Fruit fly (Drosophila melanogaster) whole organism, pupa: Measurements from ENCODE around the gene kel.

Experiments
- CG10348 ChIP-seq: fragments of 200-800 bp; sonication (Bioruptor generic); IDR thresholded peaks from 2 replicates; pipeline ENCODE4 v1.3.6; 2022; ENCODE audit warnings: missing biosample characterization, missing genetic modification characterization
- CG12605 ChIP-seq: fragments of 200-800 bp; sonication (Bioruptor generic); IDR thresholded peaks from 2 replicates; pipeline ENCODE4 v1.3.6; 2022; ENCODE audit warnings: missing biosample characterization, missing genetic modification characterization
- CG13204 ChIP-seq: fragments of 200-800 bp; sonication (Bioruptor generic); optimal IDR thresholded peaks from 2 replicates; lab custom pipeline; 2018; ENCODE audit warnings: missing biosample characterization, mild to moderate bottlenecking, missing genetic modification characterization, moderate library complexity
- CG14655 ChIP-seq: fragments of 200-800 bp; sonication (Bioruptor generic); optimal IDR thresholded peaks from 3 replicates; lab custom pipeline; 2017; ENCODE audit warnings: mild to moderate bottlenecking, missing biosample characterization, missing genetic modification reagents, missing genetic modification characterization
- CG15710 ChIP-seq: fragments of 200-800 bp; sonication (Bioruptor generic); optimal IDR thresholded peaks from 2 replicates; lab custom pipeline; 2018; ENCODE audit warnings: missing biosample characterization, mild to moderate bottlenecking, missing genetic modification characterization, moderate library complexity
- CG17806 ChIP-seq: fragments of 200-800 bp; sonication (Bioruptor generic); optimal IDR thresholded peaks from 2 replicates; lab custom pipeline; 2018; ENCODE audit warnings: missing biosample characterization, mild to moderate bottlenecking, missing genetic modification characterization, moderate library complexity
- CG32121 ChIP-seq: fragments of 200-800 bp; sonication (Bioruptor generic); IDR thresholded peaks from 2 replicates; pipeline ENCODE4 v1.3.6; 2022; ENCODE audit warnings: missing biosample characterization, missing genetic modification characterization
- CG34367 ChIP-seq: fragments of 200-800 bp; sonication (Bioruptor generic); optimal IDR thresholded peaks from 2 replicates; lab custom pipeline; 2018; ENCODE audit warnings: missing biosample characterization, mild to moderate bottlenecking, missing genetic modification characterization
- CG4496 ChIP-seq: fragments of 200-800 bp; sonication (Bioruptor generic); IDR thresholded peaks from 3 replicates; pipeline ENCODE4 v1.3.6; 2022; ENCODE audit warnings: missing biosample characterization, missing genetic modification characterization
- CG8159 ChIP-seq: fragments of 200-800 bp; sonication (Bioruptor generic); optimal IDR thresholded peaks from 3 replicates; lab custom pipeline; 2018; ENCODE audit warnings: missing biosample characterization, mild to moderate bottlenecking, missing genetic modification characterization, moderate library complexity
- CG8301 ChIP-seq: fragments of 200-800 bp; sonication (Bioruptor generic); optimal IDR thresholded peaks from 2 replicates; lab custom pipeline; 2018; ENCODE audit warnings: missing biosample characterization, mild to moderate bottlenecking, missing genetic modification characterization
- CG9948 ChIP-seq: fragments of 200-800 bp; sonication (Bioruptor generic); optimal IDR thresholded peaks from 2 replicates; lab custom pipeline; 2018; ENCODE audit warnings: missing biosample characterization, mild to moderate bottlenecking, missing genetic modification characterization, moderate library complexity
- D1 ChIP-seq: fragments of 200-800 bp; sonication (Bioruptor generic); optimal IDR thresholded peaks from 2 replicates; lab custom pipeline; 2018; ENCODE audit warnings: missing biosample characterization, mild to moderate bottlenecking, missing genetic modification characterization, moderate library complexity
- EcR ChIP-seq: fragments of 200-800 bp; sonication (Bioruptor generic); optimal IDR thresholded peaks from 3 replicates; lab custom pipeline; 2019; ENCODE audit warnings: missing biosample characterization, missing genetic modification characterization, mild to moderate bottlenecking, moderate library complexity, missing genetic modification reagents
- Ets98B ChIP-seq: fragments of 200-800 bp; sonication (Bioruptor generic); IDR thresholded peaks from 2 replicates; pipeline ENCODE4 v1.3.6; 2022; ENCODE audit warnings: missing biosample characterization, missing genetic modification characterization
- Pif1B ChIP-seq: fragments of 200-800 bp; sonication (Bioruptor generic); optimal IDR thresholded peaks from 3 replicates; lab custom pipeline; 2016; ENCODE audit warnings: missing biosample characterization, missing genetic modification characterization
- Snoo ChIP-seq: fragments of 200-800 bp; sonication (Bioruptor generic); optimal IDR thresholded peaks from 3 replicates; lab custom pipeline; 2017; ENCODE audit warnings: missing biosample characterization, mild to moderate bottlenecking, missing genetic modification characterization, inconsistent platforms
- fd96Ca ChIP-seq: fragments of 200-800 bp; sonication (Bioruptor generic); IDR thresholded peaks from 3 replicates; pipeline ENCODE4 v1.3.6; 2022; ENCODE audit warnings: missing biosample characterization, missing genetic modification characterization
- gl ChIP-seq: fragments of 200-800 bp; sonication (Bioruptor generic); optimal IDR thresholded peaks from 2 replicates; lab custom pipeline; 2018; ENCODE audit warnings: missing biosample characterization, mild to moderate bottlenecking, missing genetic modification characterization
- rn ChIP-seq: fragments of 200-800 bp; sonication (Bioruptor generic); IDR thresholded peaks from 2 replicates; pipeline ENCODE4 v1.3.6; 2022; ENCODE audit warnings: missing biosample characterization, missing genetic modification characterization

The kel gene

dm6 chr2L:18092156-18092555 is 45.7 kb downstream of the kel start, which contains the start of gene CG15153:
Gene CG15153, minus strand, starts transcription at chr2L:18092256.
- TF ChIP-seq CG12605 (GFP tag; lab: Robert Waterston, UW), result no peak
- TF ChIP-seq CG15710 (tag; lab: Kevin White, UChicago), result no peak
- no peak for TF ChIP-seq Snoo (tag; lab: Kevin White, UChicago)
- TF ChIP-seq rn (GFP tag; lab: Robert Waterston, UW), result no peak
- no peak for TF ChIP-seq CG32121 (GFP tag; lab: Robert Waterston, UW)
- TF ChIP-seq CG17806 (tag; lab: Kevin White, UChicago), result no peak
- TF ChIP-seq CG9948 (tag; lab: Kevin White, UChicago), result no peak

- no peak for TF ChIP-seq CG8159
- no peak for TF ChIP-seq Ets98B (GFP tag; lab: Robert Waterston, UW)
- no peak for TF ChIP-seq EcR (GFP tag; lab: Kevin White, UChicago)
- no peak for TF ChIP-seq CG8301 (tag; lab: Kevin White, UChicago)
- TF ChIP-seq CG13204 (GFP tag; lab: Kevin White, UChicago), result no peak
- no peak for TF ChIP-seq D1 (tag; lab: Kevin White, UChicago)
- no peak for TF ChIP-seq CG17806 (tag; lab: Kevin White, UChicago)
- TF ChIP-seq Pif1B, result no peak
- TF ChIP-seq gl (tag; lab: Kevin White, UChicago), result no peak
- TF ChIP-seq Snoo (tag; lab: Kevin White, UChicago), result no peak
- no peak for TF ChIP-seq CG10348 (GFP tag; lab: Robert Waterston, UW)
- TF ChIP-seq CG9948 (tag; lab: Kevin White, UChicago), result no peak
- TF ChIP-seq CG34367, result no peak
- no peak for TF ChIP-seq CG32121 (GFP tag; lab: Robert Waterston, UW)
- TF ChIP-seq CG4496 (GFP tag; lab: Robert Waterston, UW), result no peak
Observed at dm6 chr2L:18091705-18092104, 46.2 kb downstream of the kel start.

dm6 chr2L:18083956-18084355 is 53.9 kb downstream of the kel start, which contains the start of gene CG31741:
Gene CG31741, plus strand, starts transcription at chr2L:18084256.
- no peak for TF ChIP-seq fd96Ca (GFP tag; lab: Robert Waterston, UW)
- no peak for TF ChIP-seq CG8301 (tag; lab: Kevin White, UChicago)
- no peak for TF ChIP-seq CG14655
- TF ChIP-seq CG32121 (GFP tag; lab: Robert Waterston, UW), result no peak
- no peak for TF ChIP-seq Pif1B
- no peak for TF ChIP-seq Snoo (tag; lab: Kevin White, UChicago)
- no peak for TF ChIP-seq Ets98B (GFP tag; lab: Robert Waterston, UW)
- no peak for TF ChIP-seq CG10348 (GFP tag; lab: Robert Waterston, UW)
- TF ChIP-seq CG13204 (GFP tag; lab: Kevin White, UChicago), result no peak

- TF ChIP-seq Snoo (tag; lab: Kevin White, UChicago), result no peak
- no peak for TF ChIP-seq D1 (tag; lab: Kevin White, UChicago)
- TF ChIP-seq CG4496 (GFP tag; lab: Robert Waterston, UW), result no peak
- TF ChIP-seq gl (tag; lab: Kevin White, UChicago), result no peak
- no peak for TF ChIP-seq EcR (GFP tag; lab: Kevin White, UChicago)
- no peak for TF ChIP-seq CG32121 (GFP tag; lab: Robert Waterston, UW)
Observed at dm6 chr2L:18081328-18081727, 56.6 kb downstream of the kel start, which contains the start of gene ninaD. Gene ninaD, plus strand, starts transcription at chr2L:18081628.
